Fruit fly (Drosophila melanogaster): Measurements from ENCODE around the gene CG1275.

DNA sequence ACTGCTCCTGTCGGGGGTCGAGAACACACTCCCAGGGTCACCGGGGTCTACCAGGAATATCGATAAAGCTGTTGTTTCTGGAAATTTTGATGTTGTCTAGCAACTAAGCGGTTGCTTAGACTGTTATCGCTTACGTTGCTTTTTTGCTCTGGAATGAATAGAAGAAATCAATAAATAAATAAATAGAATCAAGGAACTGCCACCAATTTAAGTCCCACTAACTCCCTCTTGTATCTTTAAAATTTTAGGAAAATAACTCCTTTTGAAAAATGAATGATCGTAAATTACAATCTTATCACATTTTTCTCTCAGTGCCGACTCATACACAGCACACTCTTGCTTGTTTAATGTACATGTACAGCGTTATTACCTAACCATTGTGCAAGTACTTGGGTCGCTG is 44.8 kb downstream of the CG1275 start, which contains the start of gene CG15878:
- TF ChIP-seq CG8478 (optimal IDR thresholded peaks at IDR 0.05) (no peak), CTCF (optimal IDR thresholded peaks at IDR 0.05) (no peak)

All from S2 (cell line).